Fruit fly (Drosophila melanogaster): Measurements from ENCODE around the gene SLIRP1.

The SLIRP1 gene

dm6 chrX:21281039-21281911, 37.8 kb downstream of the SLIRP1 start, which contains the start of gene Mnr (continued):
- TF ChIP-seq ro (GFP tag; IDR thresholded peaks at IDR 0.05) (no peak), CG8290 (GFP tag; optimal IDR thresholded peaks at IDR 0.05) (no peak), CG8290 (tag; optimal IDR thresholded peaks at IDR 0.05) (peak in 1 of 2 experiments; percentile 70), Lhr (GFP tag; optimal IDR thresholded peaks at IDR 0.05) (no peak), sisA (GFP tag; IDR thresholded peaks at IDR 0.05) (no peak), CG15479 (GFP tag; optimal IDR thresholded peaks at IDR 0.05) (no peak), hth (optimal IDR thresholded peaks at IDR 0.05) (no peak), CG2202 (tag; optimal IDR thresholded peaks at IDR 0.05) (no peak), CG10543 (GFP tag; optimal IDR thresholded peaks at IDR 0.05) (peak; percentile 86), ftz-f1 (GFP tag; optimal IDR thresholded peaks at IDR 0.05) (peak; percentile 99), CG6813 (GFP tag; optimal IDR thresholded peaks at IDR 0.05) (no peak), bsh (GFP tag; optimal IDR thresholded peaks at IDR 0.05) (no peak), Elba2 (GFP tag; optimal IDR thresholded peaks at IDR 0.05) (no peak), CG18619 (GFP tag; optimal IDR thresholded peaks at IDR 0.05) (no peak), nau (GFP tag; optimal IDR thresholded peaks at IDR 0.05) (no peak), CG1603 (tag; optimal IDR thresholded peaks at IDR 0.05) (no peak), CG6175 (GFP tag; IDR thresholded peaks at IDR 0.05) (peak; percentile 95), zen (tag; optimal IDR thresholded peaks at IDR 0.05) (no peak), Opbp (GFP tag; IDR thresholded peaks at IDR 0.05; ENCODE audit: partially characterized antibody) (0 out of 3 replicates have a peak, but pooled peaks have one; percentile 44), CG15696 (tag; optimal IDR thresholded peaks at IDR 0.05) (no peak), CG9727 (GFP tag; optimal IDR thresholded peaks at IDR 0.05) (no peak), CG1024 (GFP tag; IDR thresholded peaks at IDR 0.05) (no peak), CG4617 (GFP tag; optimal IDR thresholded peaks at IDR 0.05; ENCODE audit: borderline replicate concordance) (no peak), Trl (optimal IDR thresholded peaks at IDR 0.05) (peak in 1 of 2 experiments; percentile 32), Trl (GFP tag; optimal IDR thresholded peaks at IDR 0.05) (no peak), sug (tag; optimal IDR thresholded peaks at IDR 0.05) (peak; percentile 42), CG4282 (GFP tag; optimal IDR thresholded peaks at IDR 0.05) (no peak), shn (GFP tag; optimal IDR thresholded peaks at IDR 0.05) (no peak), GATAe (GFP tag; conservative IDR thresholded peaks at IDR 0.05) (no peak), ase (GFP tag; IDR thresholded peaks at IDR 0.05) (no peak), so (GFP tag; IDR thresholded peaks at IDR 0.05) (0 out of 3 replicates have a peak, but pooled peaks have one; percentile 9), hbn (GFP tag; IDR thresholded peaks at IDR 0.05; ENCODE audit: partially characterized antibody) (no peak), NfI (GFP tag; optimal IDR thresholded peaks at IDR 0.05) (no peak), Ets65A (GFP tag) (no peak), CG16813 (GFP tag; IDR thresholded peaks at IDR 0.05; ENCODE audit: partially characterized antibody) (no peak), Taf1 (GFP tag; IDR thresholded peaks at IDR 0.05) (no peak), CG16815 (GFP tag; optimal IDR thresholded peaks at IDR 0.05) (no peak), CG12391 (tag; optimal IDR thresholded peaks at IDR 0.05) (no peak), unc-4 (GFP tag; IDR thresholded peaks at IDR 0.05; ENCODE audit: partially characterized antibody) (no peak), NK7.1 (GFP tag; optimal IDR thresholded peaks at IDR 0.05) (no peak), pnt (GFP tag; optimal IDR thresholded peaks at IDR 0.05) (no peak), fd64A (GFP tag; optimal IDR thresholded peaks at IDR 0.05) (no peak), Aef1 (GFP tag; IDR thresholded peaks at IDR 0.05) (no peak; the same call in 2 of the 3 replicates), CG13123 (GFP tag; optimal IDR thresholded peaks at IDR 0.05) (no peak), MTF-1 (GFP tag; optimal IDR thresholded peaks at IDR 0.05; ENCODE audit: borderline replicate concordance) (peak; percentile 61), Atf3 (GFP tag; optimal IDR thresholded peaks at IDR 0.05) (no peak), pros (GFP tag; optimal IDR thresholded peaks at IDR 0.05) (peak; percentile 49), Oli (tag; optimal IDR thresholded peaks at IDR 0.05) (no peak), Dp (GFP tag; optimal IDR thresholded peaks at IDR 0.05) (no peak)

Data from whole organism, embryonic.